Fruit fly (Drosophila melanogaster): ENCODE results near the gene CG6845.

dm6 chr3L:171729-172128, 25.5 kb downstream of the CG6845 start:
- TF ChIP-seq D1 (tag; optimal IDR thresholded peaks at IDR 0.05) (no peak), Pif1A (GFP tag; optimal IDR thresholded peaks at IDR 0.05) (no peak), CG9948 (tag; optimal IDR thresholded peaks at IDR 0.05) (no peak), Ets98B (GFP tag; IDR thresholded peaks at IDR 0.05) (no peak), CG34367 (tag; optimal IDR thresholded peaks at IDR 0.05) (no peak), CG12605 (GFP tag; IDR thresholded peaks at IDR 0.05) (no peak), CG15710 (tag; optimal IDR thresholded peaks at IDR 0.05) (no peak), CG14655 (GFP tag; optimal IDR thresholded peaks at IDR 0.05) (no peak), EcR (GFP tag; optimal IDR thresholded peaks at IDR 0.05) (no peak), Snoo (tag; optimal IDR thresholded peaks at IDR 0.05) (no peak), fd96Ca (GFP tag; IDR thresholded peaks at IDR 0.05) (no peak), CG8159 (tag; optimal IDR thresholded peaks at IDR 0.05) (no peak), Pif1B (GFP tag; optimal IDR thresholded peaks at IDR 0.05) (no peak), CG17806 (tag; optimal IDR thresholded peaks at IDR 0.05) (no peak)
